Worm (Caenorhabditis elegans) whole organism, L4 larva: ENCODE data around the gene txt-2.
A peak's percentile ranks its signal among the peaks of the same experiment; 100 is the strongest.

Experiments used
- ZK337.2 ChIP-seq: fragments of 200-800 bp; sonication (Bioruptor generic); IDR thresholded peaks from 2 replicates; pipeline ENCODE4 v1.3.6; 2022; ENCODE audit warnings: missing genetic modification reagents, missing genetic modification characterization, missing compliant biosample characterization
- set-16 ChIP-seq: fragments of 200-800 bp; sonication (Bioruptor generic); IDR thresholded peaks from 2 replicates; pipeline ENCODE4 v1.3.6; 2022; ENCODE audit warnings: missing genetic modification reagents, missing genetic modification characterization, missing compliant biosample characterization

Gene txt-2

ce11 chrV:189436-189835 is 50.9 kb downstream of the txt-2 start:
- peak; percentile 19; the same call in 1 of the 2 replicates for TF ChIP-seq set-16 (GFP tag; lab: Robert Waterston, UW)
- TF ChIP-seq ZK337.2 (GFP tag; lab: Robert Waterston, UW), result no peak
- TF ChIP-seq, all 104 proteins: peak for 1
